Worm (Caenorhabditis elegans) whole organism, L3 larva: ENCODE results near the gene lido-7.

ENCODE experiments used
- ZK546.5 ChIP-seq: sonication (generic microtip); optimal IDR thresholded peaks from 2 replicates; lab custom pipeline; 2017; ENCODE audit warnings: missing biosample characterization, missing genetic modification characterization
- aly-2 ChIP-seq: fragments of 150-350 bp; optimal IDR thresholded peaks from 2 replicates; lab custom pipeline; 2014; ENCODE audit warnings: missing biosample characterization, missing genetic modification characterization
- ama-1 ChIP-seq: fragments of 150-350 bp; optimal IDR thresholded peaks from 2 replicates; lab custom pipeline; 2018
- ceh-28 ChIP-seq: fragments of 150-350 bp; optimal IDR thresholded peaks from 2 replicates; lab custom pipeline; 2014; ENCODE audit warnings: missing biosample characterization, missing genetic modification reagents, missing genetic modification characterization
- ceh-82 ChIP-seq: fragments of 150-350 bp; optimal IDR thresholded peaks from 2 replicates; lab custom pipeline; 2014; ENCODE audit warnings: missing biosample characterization, missing genetic modification characterization
- daf-12 ChIP-seq: fragments of 150-350 bp; optimal IDR thresholded peaks from 2 replicates; lab custom pipeline; 2014; ENCODE audit warnings: missing biosample characterization, missing genetic modification reagents, missing genetic modification characterization
- egl-27 ChIP-seq: sonication (generic microtip); optimal IDR thresholded peaks from 4 replicates; lab custom pipeline; 2017; ENCODE audit warnings: missing biosample characterization, missing genetic modification reagents, missing genetic modification characterization
- egl-5 ChIP-seq: fragments of 150-350 bp; optimal IDR thresholded peaks from 2 replicates; lab custom pipeline; 2017; ENCODE audit warnings: missing biosample characterization, missing genetic modification reagents, missing genetic modification characterization, inconsistent platforms
- elt-1 ChIP-seq: fragments of 150-350 bp; optimal IDR thresholded peaks from 2 replicates; lab custom pipeline; 2014; ENCODE audit warnings: missing biosample characterization, missing genetic modification characterization
- elt-2 ChIP-seq: sonication (generic microtip); optimal IDR thresholded peaks from 2 replicates; lab custom pipeline; 2016; ENCODE audit warnings: missing genetic modification reagents, mild to moderate bottlenecking, missing genetic modification characterization, missing compliant biosample characterization
- elt-3 ChIP-seq, 3 experiments: fragments of 150-350 bp in 1 of 3; sonication (generic microtip) in 2 of 3; optimal IDR thresholded peaks; 2 replicates in 2 of 3; 4 replicates in 1 of 3; lab custom pipeline; 2014 to 2017; ENCODE audit warnings: missing biosample characterization in 3 of 3, missing genetic modification characterization in 3 of 3
- eor-1 ChIP-seq, 2 experiments: fragments of 150-350 bp; optimal IDR thresholded peaks; 2 replicates each; lab custom pipeline; 2014 to 2018; ENCODE audit warnings: missing biosample characterization in 2 of 2, missing genetic modification characterization in 2 of 2
- fkh-10 ChIP-seq: sonication (generic microtip); optimal IDR thresholded peaks from 2 replicates; lab custom pipeline; 2017; ENCODE audit warnings: missing biosample characterization, missing genetic modification reagents, missing genetic modification characterization
- fkh-2 ChIP-seq: fragments of 150-350 bp; optimal IDR thresholded peaks from 2 replicates; lab custom pipeline; 2014; ENCODE audit warnings: missing biosample characterization, missing genetic modification reagents, missing genetic modification characterization
- fos-1 ChIP-seq: fragments of 150-350 bp; optimal IDR thresholded peaks from 2 replicates; lab custom pipeline; 2014; ENCODE audit warnings: missing biosample characterization, missing genetic modification characterization
- hmg-11 ChIP-seq: sonication (generic microtip); optimal IDR thresholded peaks from 2 replicates; lab custom pipeline; 2016; ENCODE audit warnings: missing genetic modification characterization, missing compliant biosample characterization
- jun-1 ChIP-seq: fragments of 150-350 bp; optimal IDR thresholded peaks from 2 replicates; lab custom pipeline; 2014; ENCODE audit warnings: missing biosample characterization, missing genetic modification reagents, missing genetic modification characterization
- lin-15B ChIP-seq: fragments of 150-350 bp; optimal IDR thresholded peaks from 2 replicates; lab custom pipeline; 2014; ENCODE audit warnings: missing biosample characterization, missing genetic modification characterization
- lin-39 ChIP-seq: fragments of 150-350 bp; optimal IDR thresholded peaks from 2 replicates; lab custom pipeline; 2018; ENCODE audit warnings: missing biosample characterization, missing genetic modification reagents, missing genetic modification characterization
- mdl-1 ChIP-seq: fragments of 150-350 bp; optimal IDR thresholded peaks from 2 replicates; lab custom pipeline; 2014; ENCODE audit warnings: missing biosample characterization, missing genetic modification characterization
- nfya-1 ChIP-seq: sonication (generic microtip); optimal IDR thresholded peaks from 2 replicates; lab custom pipeline; 2017; ENCODE audit warnings: missing genetic modification characterization, mild to moderate bottlenecking, missing compliant biosample characterization, antibody characterized with exemption, moderate library complexity; ENCODE audit not compliant: insufficient read depth
- nhr-11 ChIP-seq: fragments of 150-350 bp; optimal IDR thresholded peaks from 2 replicates; lab custom pipeline; 2014; ENCODE audit warnings: missing biosample characterization, missing genetic modification characterization
- nhr-12 ChIP-seq: fragments of 150-350 bp; optimal IDR thresholded peaks from 2 replicates; lab custom pipeline; 2014; ENCODE audit warnings: missing biosample characterization, missing genetic modification characterization
- nhr-23 ChIP-seq: fragments of 150-350 bp; optimal IDR thresholded peaks from 2 replicates; lab custom pipeline; 2014; ENCODE audit warnings: missing biosample characterization, missing genetic modification reagents, missing genetic modification characterization
- nhr-25 ChIP-seq: sonication (generic microtip); optimal IDR thresholded peaks from 2 replicates; lab custom pipeline; 2017; ENCODE audit warnings: missing biosample characterization, missing genetic modification characterization
- nhr-28 ChIP-seq: fragments of 150-350 bp; optimal IDR thresholded peaks from 2 replicates; lab custom pipeline; 2014; ENCODE audit warnings: missing biosample characterization, missing genetic modification characterization
- nhr-43 ChIP-seq: sonication (generic microtip); optimal IDR thresholded peaks from 2 replicates; lab custom pipeline; 2016; ENCODE audit warnings: mild to moderate bottlenecking, missing genetic modification characterization, missing compliant biosample characterization; ENCODE audit not compliant: poor library complexity, severe bottlenecking
- nhr-67 ChIP-seq: fragments of 150-350 bp; optimal IDR thresholded peaks from 2 replicates; lab custom pipeline; 2014; ENCODE audit warnings: missing biosample characterization, missing genetic modification characterization
- nhr-76 ChIP-seq: fragments of 150-350 bp; sonication (generic microtip); optimal IDR thresholded peaks from 5 replicates; lab custom pipeline; 2014; ENCODE audit warnings: missing biosample characterization, missing genetic modification characterization
- nhr-77 ChIP-seq: fragments of 150-350 bp; optimal IDR thresholded peaks from 2 replicates; lab custom pipeline; 2014; ENCODE audit warnings: missing biosample characterization, missing genetic modification characterization
- pha-4 ChIP-seq: fragments of 150-350 bp; optimal IDR thresholded peaks from 2 replicates; lab custom pipeline; 2014; ENCODE audit warnings: missing biosample characterization, missing genetic modification reagents, missing genetic modification characterization
- pqm-1 ChIP-seq: fragments of 150-350 bp; optimal IDR thresholded peaks from 2 replicates; lab custom pipeline; 2017; ENCODE audit warnings: missing biosample characterization, missing genetic modification characterization, inconsistent platforms
- sea-2 ChIP-seq: fragments of 150-350 bp; sonication (generic microtip); optimal IDR thresholded peaks from 4 replicates; lab custom pipeline; 2014; ENCODE audit warnings: missing biosample characterization, missing genetic modification reagents, missing genetic modification characterization
- skn-1 ChIP-seq: fragments of 150-350 bp; optimal IDR thresholded peaks from 2 replicates; lab custom pipeline; 2014; ENCODE audit warnings: missing biosample characterization, missing genetic modification characterization
- snpc-4 ChIP-seq: fragments of 150-350 bp; optimal IDR thresholded peaks from 2 replicates; lab custom pipeline; 2014; ENCODE audit warnings: missing biosample characterization, missing genetic modification characterization
- tbx-2 ChIP-seq: sonication (generic microtip); optimal IDR thresholded peaks from 2 replicates; lab custom pipeline; 2016; ENCODE audit warnings: mild to moderate bottlenecking, missing genetic modification characterization, missing compliant biosample characterization
- unc-39 ChIP-seq: sonication (generic microtip); optimal IDR thresholded peaks from 4 replicates; lab custom pipeline; 2017; ENCODE audit warnings: missing biosample characterization, missing genetic modification characterization
- unc-62 ChIP-seq: fragments of 150-350 bp; sonication (generic microtip); optimal IDR thresholded peaks from 4 replicates; lab custom pipeline; 2014; ENCODE audit warnings: missing biosample characterization, missing genetic modification reagents, missing genetic modification characterization
- zag-1 ChIP-seq: fragments of 150-350 bp; optimal IDR thresholded peaks from 2 replicates; lab custom pipeline; 2014; ENCODE audit warnings: missing biosample characterization, missing genetic modification characterization
- ztf-11 ChIP-seq: fragments of 150-350 bp; optimal IDR thresholded peaks from 2 replicates; lab custom pipeline; 2014; ENCODE audit warnings: missing biosample characterization, missing genetic modification characterization
- ztf-4 ChIP-seq: fragments of 150-350 bp; optimal IDR thresholded peaks from 2 replicates; lab custom pipeline; 2014; ENCODE audit warnings: missing biosample characterization, missing genetic modification characterization

Gene lido-7

DNA sequence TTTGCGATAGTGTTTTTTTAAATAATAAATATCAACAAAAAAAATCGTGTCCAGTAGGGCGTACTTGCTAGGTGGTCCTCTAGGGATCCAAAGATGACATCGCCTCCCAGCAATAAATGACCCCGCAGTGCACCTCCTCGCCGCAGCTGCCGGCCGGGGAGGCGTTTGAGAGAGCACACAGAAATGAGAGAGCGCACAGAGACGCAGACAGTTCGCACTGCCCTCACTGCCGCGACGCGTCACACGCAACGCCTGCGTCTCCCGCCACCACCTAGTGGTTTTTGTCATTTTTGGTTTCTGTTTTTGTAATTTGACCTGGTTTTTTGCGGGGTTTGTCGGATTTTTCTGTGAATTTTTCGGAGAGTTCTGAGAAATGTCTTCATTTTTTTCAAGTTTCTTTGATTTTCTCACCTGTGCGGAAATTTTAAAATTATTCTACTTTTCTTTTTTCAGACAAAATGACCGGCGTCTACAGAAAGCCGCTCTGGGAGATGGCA is at the start of gene lido-7:
Gene lido-7 (plus strand): TSS at position 447 of the 497 bp plus-strand sequence.
- TF ChIP-seq elt-2 (tag; lab: Kevin White, UChicago) = peak; percentile 36
- no peak for TF ChIP-seq mdl-1 (tag; lab: Kevin White, UChicago)
- peak; percentile 68 for TF ChIP-seq lin-39
- peak; percentile 15 for TF ChIP-seq nhr-23 (tag; lab: Kevin White, UChicago)
- TF ChIP-seq ZK546.5 (tag; lab: Kevin White, UChicago) = no peak
- peak; percentile 64 for TF ChIP-seq hmg-11
- TF ChIP-seq lin-15B (tag; lab: Kevin White, UChicago) = peak; percentile 58
- no peak for TF ChIP-seq nhr-76
- peak; percentile 44 for TF ChIP-seq pha-4 (tag; lab: Kevin White, UChicago)
- peak; percentile 51 for TF ChIP-seq nfya-1 (tag; lab: Kevin White, UChicago)

ce11 chrII:2939681-2940080 is 48.4 kb upstream of the lido-7 start:
- TF ChIP-seq ama-1 (lab: Kevin White, UChicago) (no peak), nhr-28 (tag; lab: Kevin White, UChicago) (no peak), lin-39 (no peak), hmg-11 (no peak), elt-2 (tag; lab: Kevin White, UChicago) (no peak), ZK546.5 (tag; lab: Kevin White, UChicago) (no peak), nhr-67 (tag; lab: Kevin White, UChicago) (no peak), skn-1 (tag; lab: Kevin White, UChicago) (no peak), tbx-2 (tag; lab: Kevin White, UChicago) (no peak), daf-12 (tag; lab: Kevin White, UChicago) (no peak), aly-2 (no peak), fkh-10 (GFP tag; lab: Kevin White, UChicago) (no peak), fkh-2 (tag; lab: Kevin White, UChicago) (no peak), nhr-12 (tag; lab: Kevin White, UChicago) (no peak), ceh-82 (no peak), jun-1 (tag; lab: Kevin White, UChicago) (no peak), unc-39 (tag; lab: Kevin White, UChicago) (no peak), snpc-4 (tag; lab: Kevin White, UChicago) (no peak), mdl-1 (tag; lab: Kevin White, UChicago) (no peak), ztf-4 (tag; lab: Kevin White, UChicago) (no peak)
- TF ChIP-seq, all 47 proteins: peak for 0

DNA sequence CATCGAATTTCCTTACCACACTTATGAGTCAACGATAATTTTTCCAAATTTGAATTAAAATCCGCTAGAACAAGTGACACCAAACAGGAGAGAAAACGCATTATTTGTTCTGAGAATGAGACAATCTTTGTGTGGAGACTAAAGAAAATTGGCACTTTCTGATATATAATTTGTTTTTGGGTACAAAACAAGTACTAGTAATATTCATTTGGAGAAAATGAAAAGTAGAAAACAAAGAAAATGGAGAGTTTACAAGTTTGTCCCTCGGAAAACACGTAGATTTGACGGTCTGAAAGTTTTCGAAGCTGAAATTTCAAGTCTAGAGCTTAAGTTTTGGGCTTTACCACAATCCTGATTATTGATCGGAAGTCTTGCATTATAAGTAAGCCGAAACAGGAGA is 47.4 kb upstream of the lido-7 start, which contains the start of gene irld-66:
Gene irld-66 (minus strand): TSS at position 101 of the 400 bp plus-strand sequence.
- TF ChIP-seq nhr-67 (tag; lab: Kevin White, UChicago) (no peak), nhr-11 (no peak), eor-1 (tag; optimal IDR thresholded peaks at IDR 0.05; lab: Kevin White, UChicago) (no peak), elt-3 (tag; optimal IDR thresholded peaks at IDR 0.05; lab: Kevin White, UChicago) (no peak), daf-12 (tag; lab: Kevin White, UChicago) (no peak), nhr-12 (tag; lab: Kevin White, UChicago) (no peak), fkh-2 (tag; lab: Kevin White, UChicago) (no peak), skn-1 (tag; lab: Kevin White, UChicago) (no peak), unc-39 (tag; lab: Kevin White, UChicago) (no peak), nhr-77 (tag; lab: Kevin White, UChicago) (no peak), egl-27 (no peak), snpc-4 (tag; lab: Kevin White, UChicago) (no peak), ceh-28 (tag; lab: Kevin White, UChicago) (no peak), fos-1 (no peak), pqm-1 (tag; lab: Kevin White, UChicago) (no peak), aly-2 (no peak), zag-1 (tag; lab: Kevin White, UChicago) (no peak), sea-2 (no peak), unc-62 (no peak)

DNA sequence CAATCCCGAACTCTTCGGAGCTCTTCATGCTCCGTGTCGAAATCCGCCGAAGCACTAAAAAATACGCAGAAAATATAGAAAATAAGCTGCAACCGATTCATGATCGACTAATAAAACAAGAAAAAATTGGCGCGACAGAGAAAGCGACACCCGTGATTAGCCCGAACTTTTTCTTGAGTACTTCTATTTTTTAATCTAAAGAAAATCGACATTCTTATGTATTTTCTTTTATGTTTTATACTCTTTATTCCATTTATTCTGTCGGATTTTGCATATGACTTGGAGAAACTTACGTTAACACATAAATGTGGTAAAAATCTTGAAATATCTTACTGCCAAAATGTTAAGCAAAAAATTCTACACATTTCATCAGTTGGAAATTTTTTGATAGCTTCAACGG is 44.1 kb upstream of the lido-7 start, which contains the start of the genes irld-50 and irld-49:
Gene irld-50 (minus strand): TSS at position 101 of the 400 bp plus-strand sequence.
Gene irld-49 (plus strand): TSS at position 211 of the 400 bp plus-strand sequence.
- TF ChIP-seq nhr-77 (tag; lab: Kevin White, UChicago) (no peak), ztf-4 (tag; lab: Kevin White, UChicago) (no peak), aly-2 (no peak), nhr-43 (no peak), nhr-25 (tag; lab: Kevin White, UChicago) (no peak), ztf-11 (tag; lab: Kevin White, UChicago) (no peak), nhr-76 (no peak), lin-39 (no peak), nhr-23 (tag; lab: Kevin White, UChicago) (no peak), nhr-11 (no peak), elt-2 (tag; lab: Kevin White, UChicago) (no peak), snpc-4 (tag; lab: Kevin White, UChicago) (no peak), elt-1 (tag; lab: Kevin White, UChicago) (no peak), sea-2 (no peak), nfya-1 (tag; lab: Kevin White, UChicago) (no peak), ama-1 (lab: Kevin White, UChicago) (no peak), unc-39 (tag; lab: Kevin White, UChicago) (no peak), egl-5 (tag; lab: Kevin White, UChicago) (no peak), unc-62 (no peak)
- TF ChIP-seq, all 47 proteins: peak for 0
